Worm (Caenorhabditis elegans) whole organism, young adult: ENCODE results near the gene M142.5.
A peak's percentile ranks its signal among the peaks of the same experiment; 100 is the strongest.

ENCODE experiments used
- B0019.2 ChIP-seq: fragments of 200-800 bp; sonication (Bioruptor generic); conservative IDR thresholded peaks from 2 replicates; pipeline ENCODE4 v1.3.6; 2022; ENCODE audit warnings: missing genetic modification reagents, missing genetic modification characterization, missing compliant biosample characterization
- B0035.1 ChIP-seq: sonication (generic microtip); optimal IDR thresholded peaks from 2 replicates; lab custom pipeline; 2016; ENCODE audit warnings: missing genetic modification characterization, mild to moderate bottlenecking, missing compliant biosample characterization, missing genotype, missing genetic modification reagents
- C06A6.2 ChIP-seq: fragments of 200-800 bp; sonication (Bioruptor generic); conservative IDR thresholded peaks from 2 replicates; pipeline ENCODE4 v1.3.6; 2022; ENCODE audit warnings: missing genetic modification characterization, missing compliant biosample characterization
- F52B5.7 ChIP-seq: sonication (generic microtip); optimal IDR thresholded peaks from 2 replicates; lab custom pipeline; 2016; ENCODE audit warnings: mild to moderate bottlenecking, missing genetic modification characterization, missing compliant biosample characterization
- Y53G8AR.9 ChIP-seq: fragments of 200-800 bp; sonication (Bioruptor generic); conservative IDR thresholded peaks from 2 replicates; pipeline ENCODE4 v1.3.6; 2022; ENCODE audit warnings: missing genetic modification reagents, missing genetic modification characterization, missing compliant biosample characterization
- Y95B8A.8 ChIP-seq: fragments of 200-800 bp; sonication (Bioruptor generic); IDR thresholded peaks from 2 replicates; pipeline ENCODE4 v1.3.6; 2022; ENCODE audit warnings: missing genetic modification reagents, missing genetic modification characterization, missing compliant biosample characterization
- athp-1 ChIP-seq: sonication (generic microtip); optimal IDR thresholded peaks from 2 replicates; lab custom pipeline; 2017; ENCODE audit warnings: mild to moderate bottlenecking, missing genetic modification characterization, missing compliant biosample characterization
- attf-3 ChIP-seq: fragments of 200-800 bp; sonication (Bioruptor generic); conservative IDR thresholded peaks from 2 replicates; pipeline ENCODE4 v1.3.6; 2022; ENCODE audit warnings: missing genetic modification reagents, missing genetic modification characterization, missing compliant biosample characterization
- bed-2 ChIP-seq: fragments of 200-800 bp; sonication (Bioruptor generic); IDR thresholded peaks from 2 replicates; pipeline ENCODE4 v1.3.6; 2022; ENCODE audit warnings: missing genetic modification reagents, missing genetic modification characterization, missing compliant biosample characterization
- ceh-58 ChIP-seq: fragments of 200-800 bp; sonication (Bioruptor generic); IDR thresholded peaks from 2 replicates; pipeline ENCODE4 v1.3.6; 2022; ENCODE audit warnings: missing genetic modification characterization, missing compliant biosample characterization
- ceh-91 ChIP-seq: fragments of 200-800 bp; sonication (Bioruptor generic); IDR thresholded peaks from 2 replicates; pipeline ENCODE4 v1.3.6; 2022; ENCODE audit warnings: missing genetic modification reagents, missing genetic modification characterization, missing compliant biosample characterization
- dox-1 ChIP-seq: fragments of 200-800 bp; sonication (Bioruptor generic); IDR thresholded peaks from 2 replicates; pipeline ENCODE4 v1.3.6; 2022; ENCODE audit warnings: missing genetic modification reagents, missing genetic modification characterization, missing compliant biosample characterization
- dpl-1 ChIP-seq: fragments of 150-350 bp; optimal IDR thresholded peaks from 2 replicates; lab custom pipeline; 2014; ENCODE audit warnings: missing biosample characterization, missing genetic modification reagents, missing genetic modification characterization
- egl-44 ChIP-seq: fragments of 200-800 bp; sonication (Bioruptor generic); IDR thresholded peaks from 2 replicates; pipeline ENCODE4 v1.3.6; 2022; ENCODE audit warnings: missing genetic modification reagents, missing genetic modification characterization, missing compliant biosample characterization
- gei-17 ChIP-seq: fragments of 200-800 bp; sonication (Bioruptor generic); optimal IDR thresholded peaks from 2 replicates; lab custom pipeline; 2018; ENCODE audit warnings: mild to moderate bottlenecking, missing genetic modification characterization, missing compliant biosample characterization
- hrde-1 ChIP-seq: sonication (generic microtip); optimal IDR thresholded peaks from 2 replicates; lab custom pipeline; 2016; ENCODE audit warnings: missing genetic modification characterization, mild to moderate bottlenecking, missing compliant biosample characterization, moderate library complexity, missing genotype, missing genetic modification reagents, borderline replicate concordance
- lin-26 ChIP-seq: fragments of 200-800 bp; sonication (Bioruptor generic); IDR thresholded peaks from 2 replicates; pipeline ENCODE4 v1.3.6; 2022; ENCODE audit warnings: missing genetic modification reagents, missing genetic modification characterization, missing compliant biosample characterization
- mcd-1 ChIP-seq: fragments of 200-800 bp; sonication (Bioruptor generic); IDR thresholded peaks from 2 replicates; pipeline ENCODE4 v1.3.6; 2022; ENCODE audit warnings: missing genetic modification reagents, missing genetic modification characterization, missing compliant biosample characterization
- mel-28 ChIP-seq: sonication (generic microtip); optimal IDR thresholded peaks from 2 replicates; lab custom pipeline; 2016; ENCODE audit warnings: borderline replicate concordance, mild to moderate bottlenecking, missing genetic modification characterization, missing compliant biosample characterization
- nhr-27 ChIP-seq: fragments of 200-800 bp; sonication (Bioruptor generic); optimal IDR thresholded peaks from 2 replicates; lab custom pipeline; 2018; ENCODE audit warnings: mild to moderate bottlenecking, missing genetic modification characterization, moderate library complexity, missing compliant biosample characterization
- nhr-80 ChIP-seq: sonication (generic microtip); optimal IDR thresholded peaks from 2 replicates; lab custom pipeline; 2016; ENCODE audit warnings: missing genetic modification characterization, missing compliant biosample characterization
- nhr-90 ChIP-seq: sonication (generic microtip); optimal IDR thresholded peaks from 2 replicates; lab custom pipeline; 2016; ENCODE audit warnings: missing genotype, mild to moderate bottlenecking, missing genetic modification characterization, missing compliant biosample characterization
- rpc-1 ChIP-seq, 2 experiments: fragments of 150-350 bp in 1 of 2; sonication (generic microtip) in 1 of 2; optimal IDR thresholded peaks; 2 replicates each; lab custom pipeline; 2014 to 2018; ENCODE audit warnings: missing biosample characterization in 1 of 2, missing genetic modification characterization in 1 of 2, missing genetic modification reagents in 1 of 2, missing genotype in 1 of 2
- snpc-4 ChIP-seq, 5 experiments: fragments of 150-350 bp in 1 of 5; sonication (generic microtip) in 4 of 5; optimal IDR thresholded peaks; 2 replicates each; lab custom pipeline; 2014 to 2018; ENCODE audit warnings: missing genetic modification characterization in 5 of 5, missing biosample characterization in 3 of 5, antibody characterized with exemption in 2 of 5, mild to moderate bottlenecking in 2 of 5, missing compliant biosample characterization in 2 of 5, missing genotype in 2 of 5, moderate library complexity in 2 of 5, missing genetic modification reagents in 1 of 5
- tbp1 ChIP-seq: fragments of 200-800 bp; sonication (Bioruptor generic); optimal IDR thresholded peaks from 2 replicates; lab custom pipeline; 2018; ENCODE audit warnings: mild to moderate bottlenecking, missing genetic modification characterization, missing compliant biosample characterization
- unc-62 ChIP-seq: fragments of 150-350 bp; optimal IDR thresholded peaks from 2 replicates; lab custom pipeline; 2014; ENCODE audit warnings: missing biosample characterization, missing genetic modification reagents, missing genetic modification characterization
- zfh-2 ChIP-seq: fragments of 200-800 bp; sonication (Bioruptor generic); conservative IDR thresholded peaks from 2 replicates; pipeline ENCODE4 v1.3.6; 2022; ENCODE audit warnings: missing genetic modification reagents, missing genetic modification characterization, missing compliant biosample characterization
- ztf-25 ChIP-seq: fragments of 200-800 bp; sonication (Bioruptor generic); IDR thresholded peaks from 2 replicates; pipeline ENCODE4 v1.3.6; 2022; ENCODE audit warnings: missing genetic modification reagents, missing genetic modification characterization, missing compliant biosample characterization
- ztf-26 ChIP-seq: sonication (generic microtip); optimal IDR thresholded peaks from 2 replicates; lab custom pipeline; 2017; ENCODE audit warnings: missing genetic modification characterization, missing compliant biosample characterization
- ztf-28 ChIP-seq: fragments of 200-800 bp; sonication (Bioruptor generic); IDR thresholded peaks from 2 replicates; pipeline ENCODE4 v1.3.6; 2022; ENCODE audit warnings: missing genetic modification reagents, missing genetic modification characterization, missing compliant biosample characterization

M142.5 gene

ce11 chrIII:10976580-10976979, 45.6 kb downstream of the M142.5 start:
- TF ChIP-seq nhr-27 (tag; lab: Kevin White, UChicago) (no peak), nhr-90 (tag; lab: Kevin White, UChicago) (no peak), zfh-2 (GFP tag; lab: Robert Waterston, UW) (no peak), snpc-4 (GFP tag; optimal IDR thresholded peaks at IDR 0.05; lab: Kevin White, UChicago) (no peak), snpc-4 (tag; optimal IDR thresholded peaks at IDR 0.05; lab: Kevin White, UChicago) (peak in 1 of 4 experiments; percentile 76), dox-1 (GFP tag; lab: Robert Waterston, UW) (no peak), unc-62 (GFP tag; lab: Kevin White, UChicago) (no peak), nhr-80 (no peak), ztf-28 (GFP tag; lab: Robert Waterston, UW) (no peak), egl-44 (GFP tag; lab: Robert Waterston, UW) (no peak), lin-26 (no peak), rpc-1 (optimal IDR thresholded peaks at IDR 0.05; lab: Kevin White, UChicago) (no peak), rpc-1 (tag; optimal IDR thresholded peaks at IDR 0.05; lab: Kevin White, UChicago) (peak; percentile 44), tbp1 (GFP tag; lab: Kevin White, UChicago) (peak; percentile 9), mcd-1 (no peak), ztf-26 (no peak), hrde-1 (tag; lab: Kevin White, UChicago) (no peak), B0019.2 (GFP tag; lab: Robert Waterston, UW) (no peak)

ce11 chrIII:10981555-10981954, 50.6 kb downstream of the M142.5 start:
- TF ChIP-seq Y95B8A.8 (GFP tag; lab: Robert Waterston, UW) (no peak), ceh-58 (no peak), snpc-4 (GFP tag; optimal IDR thresholded peaks at IDR 0.05; lab: Kevin White, UChicago) (no peak), snpc-4 (tag; optimal IDR thresholded peaks at IDR 0.05; lab: Kevin White, UChicago) (no peak), ztf-25 (GFP tag; lab: Robert Waterston, UW) (no peak), Y53G8AR.9 (GFP tag; lab: Robert Waterston, UW) (no peak), dpl-1 (no peak), F52B5.7 (tag; lab: Kevin White, UChicago) (no peak), ceh-91 (GFP tag; lab: Robert Waterston, UW) (no peak), ztf-28 (GFP tag; lab: Robert Waterston, UW) (no peak), bed-2 (GFP tag; lab: Robert Waterston, UW) (no peak), C06A6.2 (no peak), mel-28 (tag; lab: Kevin White, UChicago) (no peak), gei-17 (no peak), B0035.1 (no peak), nhr-90 (tag; lab: Kevin White, UChicago) (no peak), athp-1 (tag; lab: Kevin White, UChicago) (no peak), attf-3 (GFP tag; lab: Robert Waterston, UW) (no peak)
